Fruit fly (Drosophila melanogaster) whole organism, embryonic: ENCODE data around the gene Sec8.

ENCODE experiments used
- Ada2b ChIP-seq: fragments of 200-800 bp; sonication (Bioruptor generic); IDR thresholded peaks from 2 replicates; pipeline ENCODE4 v1.3.6; 2022; ENCODE audit warnings: missing biosample characterization, missing genetic modification characterization
- Asciz ChIP-seq: fragments of 200-800 bp; sonication (Bioruptor generic); optimal IDR thresholded peaks from 2 replicates; lab custom pipeline; 2017; ENCODE audit warnings: missing biosample characterization, mild to moderate bottlenecking, missing genetic modification characterization, missing genetic modification reagents
- CG12219 ChIP-seq: fragments of 200-800 bp; sonication (Bioruptor generic); optimal IDR thresholded peaks from 3 replicates; lab custom pipeline; 2018; ENCODE audit warnings: missing biosample characterization, mild to moderate bottlenecking, missing genetic modification characterization
- CG14050 ChIP-seq: fragments of 200-800 bp; sonication (Bioruptor generic); IDR thresholded peaks from 3 replicates; pipeline ENCODE4 v1.3.6; 2022; ENCODE audit warnings: missing biosample characterization, missing genetic modification characterization
- CG1529 ChIP-seq: fragments of 200-800 bp; sonication (Bioruptor generic); optimal IDR thresholded peaks from 3 replicates; lab custom pipeline; 2018; ENCODE audit warnings: missing biosample characterization, missing genetic modification characterization
- CG15696 ChIP-seq: fragments of 200-800 bp; sonication (Bioruptor generic); optimal IDR thresholded peaks from 2 replicates; lab custom pipeline; 2019; ENCODE audit warnings: missing biosample characterization, mild to moderate bottlenecking, missing genetic modification characterization, moderate library complexity
- CG1603 ChIP-seq: fragments of 200-800 bp; sonication (Bioruptor generic); optimal IDR thresholded peaks from 2 replicates; lab custom pipeline; 2019; ENCODE audit warnings: missing biosample characterization, mild to moderate bottlenecking, missing genetic modification characterization, moderate library complexity
- CG16863 ChIP-seq: fragments of 200-800 bp; sonication (Bioruptor generic); optimal IDR thresholded peaks from 3 replicates; lab custom pipeline; 2016; ENCODE audit warnings: missing biosample characterization, missing genetic modification characterization
- CG18764 ChIP-seq: fragments of 200-800 bp; sonication (Bioruptor generic); optimal IDR thresholded peaks from 3 replicates; lab custom pipeline; 2016; ENCODE audit warnings: missing biosample characterization, missing genetic modification characterization
- CG2712 ChIP-seq: fragments of 200-800 bp; optimal IDR thresholded peaks from 3 replicates; lab custom pipeline; 2019; ENCODE audit warnings: missing biosample characterization, mild to moderate bottlenecking, missing genetic modification characterization, moderate library complexity
- CG31224 ChIP-seq: fragments of 200-800 bp; sonication (Bioruptor generic); IDR thresholded peaks from 2 replicates; pipeline ENCODE4 v1.3.6; 2022; ENCODE audit warnings: missing biosample characterization, missing genetic modification characterization
- CG3281 ChIP-seq: fragments of 200-800 bp; sonication (Bioruptor generic); optimal IDR thresholded peaks from 3 replicates; lab custom pipeline; 2017; ENCODE audit warnings: missing biosample characterization, mild to moderate bottlenecking, missing genetic modification characterization
- CG4617 ChIP-seq: fragments of 200-800 bp; sonication (Bioruptor generic); optimal IDR thresholded peaks from 3 replicates; lab custom pipeline; 2016; ENCODE audit warnings: missing biosample characterization, missing genetic modification characterization, borderline replicate concordance
- CG8359 ChIP-seq: fragments of 200-800 bp; sonication (Bioruptor generic); optimal IDR thresholded peaks from 2 replicates; lab custom pipeline; 2017; ENCODE audit warnings: missing biosample characterization, mild to moderate bottlenecking, missing genetic modification characterization, borderline replicate concordance
- Chrac-16 ChIP-seq: fragments of 200-800 bp; sonication (Bioruptor generic); optimal IDR thresholded peaks from 3 replicates; lab custom pipeline; 2016; ENCODE audit warnings: missing biosample characterization, missing genetic modification characterization
- Dbx ChIP-seq: fragments of 200-800 bp; sonication (Bioruptor generic); IDR thresholded peaks from 3 replicates; pipeline ENCODE4 v1.3.6; 2022; ENCODE audit warnings: missing biosample characterization, missing genetic modification characterization
- Deaf1 ChIP-seq: fragments of 200-800 bp; optimal IDR thresholded peaks from 3 replicates; lab custom pipeline; 2019; ENCODE audit warnings: missing biosample characterization, mild to moderate bottlenecking, missing genetic modification characterization, moderate library complexity
- ERR ChIP-seq: fragments of 200-800 bp; sonication (Bioruptor generic); optimal IDR thresholded peaks from 2 replicates; lab custom pipeline; 2016; ENCODE audit warnings: missing biosample characterization, missing genetic modification characterization
- Hr78 ChIP-seq, 2 experiments: fragments of 200-800 bp in 1 of 2; fragments of >200 bp in 1 of 2; sonication (Bioruptor generic) in 1 of 2; optimal IDR thresholded peaks; 2 replicates each; lab custom pipeline; 2017 to 2019; ENCODE audit warnings: missing biosample characterization in 2 of 2, missing genetic modification characterization in 2 of 2, mild to moderate bottlenecking in 1 of 2, moderate library complexity in 1 of 2
- Lpt ChIP-seq: fragments of >200 bp; optimal IDR thresholded peaks from 2 replicates; lab custom pipeline; 2018; ENCODE audit warnings: missing biosample characterization, missing genetic modification characterization
- Med ChIP-seq: fragments of 200-800 bp; sonication (Bioruptor generic); peaks from one replicate; lab custom pipeline; 2016; ENCODE audit warnings: missing biosample characterization, missing genetic modification characterization, mild to moderate bottlenecking, inconsistent platforms, moderate library complexity
- Nf-YC ChIP-seq: fragments of 200-800 bp; optimal IDR thresholded peaks from 3 replicates; lab custom pipeline; 2019; ENCODE audit warnings: missing biosample characterization, mild to moderate bottlenecking, missing genetic modification characterization, moderate library complexity
- Ssrp ChIP-seq: fragments of 200-800 bp; sonication (Bioruptor generic); optimal IDR thresholded peaks from 2 replicates; lab custom pipeline; 2018; ENCODE audit warnings: missing biosample characterization, mild to moderate bottlenecking, missing genetic modification characterization, moderate library complexity
- Stat92E ChIP-seq, 3 experiments: fragments of >200 bp in 2 of 3; fragments of 200-800 bp in 1 of 3; sonication (Bioruptor generic) in 1 of 3; optimal IDR thresholded peaks; 2 replicates each; lab custom pipeline; 2017 to 2019; ENCODE audit warnings: missing biosample characterization in 3 of 3, missing genetic modification characterization in 3 of 3, mild to moderate bottlenecking in 1 of 3, moderate library complexity in 1 of 3
- Trl ChIP-seq, 3 experiments: fragments of >200 bp in 2 of 3; fragments of 200-800 bp in 1 of 3; sonication (Bioruptor generic) in 1 of 3; optimal IDR thresholded peaks; 2 replicates in 1 of 3; 3 replicates in 2 of 3; lab custom pipeline; 2016 to 2017; ENCODE audit warnings: missing biosample characterization in 1 of 3, missing genetic modification characterization in 1 of 3
- Xrp1 ChIP-seq: fragments of 200-800 bp; sonication (Bioruptor generic); IDR thresholded peaks from 2 replicates; pipeline ENCODE4 v1.3.6; 2022; ENCODE audit warnings: missing biosample characterization, missing genetic modification characterization
- ab ChIP-seq: fragments of 200-800 bp; sonication (Bioruptor generic); optimal IDR thresholded peaks from 2 replicates; lab custom pipeline; 2016; ENCODE audit warnings: missing biosample characterization, missing genetic modification characterization
- abd-A ChIP-seq: fragments of 200-800 bp; sonication (Bioruptor generic); optimal IDR thresholded peaks from 3 replicates; lab custom pipeline; 2019; ENCODE audit warnings: missing biosample characterization, mild to moderate bottlenecking, missing genetic modification characterization, moderate library complexity
- ato ChIP-seq: fragments of 200-800 bp; sonication (Bioruptor generic); IDR thresholded peaks from 2 replicates; pipeline ENCODE4 v1.3.6; 2022; ENCODE audit warnings: missing biosample characterization, missing genetic modification characterization; ENCODE audit not compliant: partially characterized antibody
- bcd ChIP-seq: fragments of 200-800 bp; sonication (Bioruptor generic); optimal IDR thresholded peaks from 2 replicates; lab custom pipeline; 2017; ENCODE audit warnings: missing biosample characterization, mild to moderate bottlenecking, missing genetic modification characterization
- chinmo ChIP-seq: fragments of 200-800 bp; sonication (Bioruptor generic); IDR thresholded peaks from 4 replicates; pipeline ENCODE4 v1.3.6; 2022; ENCODE audit warnings: missing biosample characterization, missing genetic modification characterization; ENCODE audit not compliant: partially characterized antibody
- crol ChIP-seq: fragments of 200-800 bp; sonication (Bioruptor generic); IDR thresholded peaks from 2 replicates; pipeline ENCODE4 v1.3.6; 2022; ENCODE audit warnings: missing biosample characterization, missing genetic modification characterization
- fd64A ChIP-seq: fragments of 200-800 bp; sonication (Bioruptor generic); optimal IDR thresholded peaks from 3 replicates; lab custom pipeline; 2018; ENCODE audit warnings: missing biosample characterization, mild to moderate bottlenecking, missing genetic modification characterization
- gce ChIP-seq: fragments of 200-800 bp; sonication (Bioruptor generic); IDR thresholded peaks from 3 replicates; pipeline ENCODE4 v1.3.6; 2022; ENCODE audit warnings: missing biosample characterization, missing genetic modification characterization
- jigr1 ChIP-seq: fragments of 200-800 bp; sonication (Bioruptor generic); IDR thresholded peaks from 3 replicates; pipeline ENCODE4 v1.3.6; 2022; ENCODE audit warnings: missing biosample characterization, missing genetic modification characterization
- klu ChIP-seq: fragments of 200-800 bp; sonication (Bioruptor generic); IDR thresholded peaks from 2 replicates; pipeline ENCODE4 v1.3.6; 2022; ENCODE audit warnings: missing biosample characterization, missing genetic modification characterization
- lilli ChIP-seq: fragments of 200-800 bp; sonication (Bioruptor generic); optimal IDR thresholded peaks from 3 replicates; lab custom pipeline; 2016; ENCODE audit warnings: missing biosample characterization, missing genetic modification characterization
- maf-S ChIP-seq: fragments of 200-800 bp; sonication (Bioruptor generic); optimal IDR thresholded peaks from 2 replicates; lab custom pipeline; 2016; ENCODE audit warnings: missing biosample characterization, missing genetic modification characterization
- sc ChIP-seq, 3 experiments: fragments of >200 bp in 2 of 3; fragments of 200-800 bp in 1 of 3; sonication (Bioruptor generic) in 1 of 3; optimal IDR thresholded peaks; 2 replicates in 2 of 3; 3 replicates in 1 of 3; lab custom pipeline; 2017; ENCODE audit warnings: mild to moderate bottlenecking in 1 of 3, missing biosample characterization in 1 of 3, missing genetic modification characterization in 1 of 3, missing genetic modification reagents in 1 of 3
- sima ChIP-seq: fragments of 200-800 bp; sonication (Bioruptor generic); optimal IDR thresholded peaks from 2 replicates; lab custom pipeline; 2016; ENCODE audit warnings: missing biosample characterization, missing genetic modification characterization
- slbo ChIP-seq: fragments of 200-800 bp; sonication (Bioruptor generic); IDR thresholded peaks from 2 replicates; pipeline ENCODE4 v1.3.6; 2022; ENCODE audit warnings: missing biosample characterization, missing genetic modification characterization
- sqz ChIP-seq: fragments of 200-800 bp; sonication (Bioruptor generic); optimal IDR thresholded peaks from 3 replicates; lab custom pipeline; 2018; ENCODE audit warnings: missing biosample characterization, mild to moderate bottlenecking, missing genetic modification characterization
- zfh2 ChIP-seq: fragments of 200-800 bp; sonication (Bioruptor generic); optimal IDR thresholded peaks from 2 replicates; lab custom pipeline; 2016; ENCODE audit warnings: missing biosample characterization, missing genetic modification characterization

Gene Sec8

DNA sequence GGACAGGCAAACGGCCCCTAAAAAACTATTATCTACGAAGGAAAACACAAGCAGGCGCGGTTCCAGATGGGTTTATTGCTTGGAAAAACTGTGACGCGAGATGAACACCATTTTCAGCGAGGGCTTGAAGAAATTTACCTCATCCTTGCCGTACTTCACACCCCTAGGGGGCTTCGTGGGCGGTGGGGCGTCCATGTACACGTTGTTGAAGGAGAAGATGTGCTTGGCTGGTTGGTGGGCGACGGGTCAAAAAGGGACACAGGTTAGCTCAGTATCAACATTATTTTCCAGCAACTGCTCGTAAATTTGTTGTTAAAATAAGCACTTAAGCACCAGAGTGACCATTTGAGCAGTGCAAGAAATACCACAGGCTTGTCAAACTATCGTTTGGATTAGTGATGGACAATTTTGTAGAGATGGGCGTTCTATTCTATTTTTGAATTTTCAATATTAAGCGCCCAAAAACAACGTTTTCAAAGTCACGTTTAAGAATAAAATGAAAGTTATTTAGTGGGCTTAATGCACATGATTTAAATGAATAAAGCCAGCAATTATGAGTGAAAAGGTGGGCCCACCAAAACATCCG is at the start of gene Sec8 (continued):
- TF ChIP-seq Stat92E (GFP tag; optimal IDR thresholded peaks at IDR 0.05; lab: Kevin White, UChicago) = peak in 1 of 3 experiments; percentile 15
- TF ChIP-seq Chrac-16 (GFP tag; lab: Kevin White, UChicago) = peak; percentile 43
- TF ChIP-seq jigr1 (GFP tag; lab: Robert Waterston, UW) = no peak
- no peak for TF ChIP-seq CG3281 (GFP tag; lab: Kevin White, UChicago)
- TF ChIP-seq Lpt (GFP tag; lab: Kevin White, UChicago) = no peak
- peak; percentile 17 for TF ChIP-seq CG18764
- TF ChIP-seq CG1529 (GFP tag; lab: Kevin White, UChicago) = no peak
- peak; percentile 67 for TF ChIP-seq lilli (GFP tag; lab: Kevin White, UChicago)
- no peak for TF ChIP-seq fd64A (GFP tag; lab: Kevin White, UChicago)
- TF ChIP-seq klu = no peak
- no peak for TF ChIP-seq Asciz (GFP tag; lab: Kevin White, UChicago)
- peak; percentile 31 for TF ChIP-seq maf-S (GFP tag; lab: Kevin White, UChicago)
- no peak for TF ChIP-seq CG16863
- TF ChIP-seq Ada2b (GFP tag; lab: Robert Waterston, UW) = no peak
- no peak for TF ChIP-seq ab (GFP tag; lab: Kevin White, UChicago)
- TF ChIP-seq CG12219 (GFP tag; lab: Kevin White, UChicago) = no peak
- TF ChIP-seq Hr78 (GFP tag; optimal IDR thresholded peaks at IDR 0.05; lab: Kevin White, UChicago) = no peak
- TF ChIP-seq bcd (GFP tag; lab: Kevin White, UChicago) = no peak
- no peak for TF ChIP-seq sqz (GFP tag; lab: Kevin White, UChicago)
- TF ChIP-seq zfh2 (GFP tag; lab: Kevin White, UChicago) = peak; percentile 68
- TF ChIP-seq ato (GFP tag; lab: Robert Waterston, UW) = peak; percentile 71
- peak; percentile 19 for TF ChIP-seq Nf-YC (tag; lab: Kevin White, UChicago)
- TF ChIP-seq slbo (GFP tag; lab: Robert Waterston, UW) = peak; percentile 68
- peak; percentile 92 for TF ChIP-seq CG4617 (GFP tag; lab: Kevin White, UChicago)
- TF ChIP-seq gce (GFP tag; lab: Robert Waterston, UW) = no peak
- no peak for TF ChIP-seq ERR (GFP tag; lab: Kevin White, UChicago)
- TF ChIP-seq CG31224 (GFP tag; lab: Robert Waterston, UW) = no peak
- no peak for TF ChIP-seq CG8359 (GFP tag; lab: Kevin White, UChicago)
- TF ChIP-seq CG2712 (tag; lab: Kevin White, UChicago) = peak; percentile 60

DNA sequence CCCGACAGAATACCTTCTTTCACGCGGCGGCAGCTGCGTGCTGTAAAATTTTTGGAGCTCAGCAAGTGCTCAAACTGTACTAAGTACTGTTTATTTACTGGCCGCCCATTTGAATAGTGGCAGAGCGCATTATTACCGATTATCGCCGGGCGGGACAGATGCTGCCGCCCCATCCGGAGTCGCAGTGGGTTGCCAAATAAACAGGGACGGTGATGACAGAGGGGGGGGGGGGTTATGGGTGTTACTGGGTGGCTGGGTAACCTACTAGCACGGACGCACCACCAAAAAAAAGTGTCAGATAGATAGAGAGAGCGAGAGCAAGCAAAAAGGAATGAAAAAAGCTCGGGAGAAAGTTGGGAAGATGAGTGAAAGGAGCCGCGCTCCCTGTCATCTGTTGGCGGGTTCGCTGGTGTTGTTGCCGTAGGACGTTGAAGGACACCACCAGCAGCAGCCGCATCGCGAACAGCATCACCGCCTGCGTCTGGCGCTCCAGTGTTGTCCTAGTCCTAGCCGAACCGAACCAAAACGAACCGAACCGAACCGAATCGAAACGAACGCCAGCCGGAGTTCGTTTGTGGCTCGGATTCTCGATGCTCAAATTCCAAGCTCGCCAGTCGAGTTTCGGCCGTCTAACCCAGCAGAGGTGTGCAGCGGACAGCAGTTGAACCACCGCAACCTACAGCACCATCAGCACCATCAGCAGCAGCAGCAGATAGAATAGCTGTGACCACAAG is 43.1 kb upstream of the Sec8 start, which contains the start of gene CG11000:
TSS of gene CG11000 (plus strand) at position 626 of the 734 bp plus-strand sequence.
- peak in 1 of 2 experiments; percentile 27 for TF ChIP-seq Trl (optimal IDR thresholded peaks at IDR 0.05; lab: Kevin White, UChicago)
- TF ChIP-seq Trl (GFP tag; optimal IDR thresholded peaks at IDR 0.05; lab: Kevin White, UChicago) = no peak
- no peak for TF ChIP-seq sima (GFP tag; lab: Kevin White, UChicago)
- peak; percentile 89 for TF ChIP-seq abd-A (tag; lab: Kevin White, UChicago)
- 0 out of 4 replicates have a peak, but pooled peaks have one; percentile 21 for TF ChIP-seq chinmo
- peak; percentile 63; the same call in 1 of the 2 replicates for TF ChIP-seq CG31224 (GFP tag; lab: Robert Waterston, UW)
- no peak for TF ChIP-seq CG15696 (tag; lab: Kevin White, UChicago)
- no peak for TF ChIP-seq CG1603 (tag; lab: Kevin White, UChicago)
- TF ChIP-seq crol (GFP tag; lab: Robert Waterston, UW) = peak; percentile 49; the same call in 1 of the 2 replicates
- TF ChIP-seq Xrp1 = no peak
- TF ChIP-seq Dbx = 0 out of 3 replicates have a peak, but pooled peaks have one; percentile 8
- TF ChIP-seq Deaf1 (tag; lab: Kevin White, UChicago) = peak; percentile 98
- TF ChIP-seq sc (optimal IDR thresholded peaks at IDR 0.05; lab: Kevin White, UChicago) = no peak
- no peak for TF ChIP-seq sc (GFP tag; optimal IDR thresholded peaks at IDR 0.05; lab: Kevin White, UChicago)
- peak; percentile 58 for TF ChIP-seq Med
- no peak for TF ChIP-seq Ssrp (tag; lab: Kevin White, UChicago)
- TF ChIP-seq CG14050 (GFP tag; lab: Robert Waterston, UW) = no peak
